Worm (Caenorhabditis elegans): ENCODE measurements around the gene del-1.

DNA sequence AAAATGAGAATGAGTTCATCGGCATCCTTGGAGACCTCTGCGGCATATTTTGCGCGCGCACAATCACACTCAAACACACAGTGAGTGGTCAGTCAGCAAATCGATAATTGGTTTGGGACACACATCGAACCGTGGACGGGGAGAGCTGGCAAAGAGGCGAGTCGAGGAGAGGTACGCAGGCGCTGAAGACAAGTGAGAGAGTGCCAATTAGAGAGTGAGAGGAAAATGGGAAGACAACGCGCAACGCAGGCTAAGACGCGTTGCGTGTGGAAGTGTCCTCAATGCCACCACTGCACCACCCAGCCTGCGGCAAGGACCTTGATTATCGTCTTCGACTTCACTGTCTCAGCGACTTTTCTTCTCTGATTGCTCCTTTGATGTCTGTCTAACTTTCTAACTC lies 29.3 kb downstream of the del-1 start:
- TF ChIP-seq ztf-26 (tag; optimal IDR thresholded peaks at IDR 0.05), result no peak
- no peak for TF ChIP-seq fkh-3 (tag; optimal IDR thresholded peaks at IDR 0.05)
- no peak for TF ChIP-seq F49E8.2 (tag; optimal IDR thresholded peaks at IDR 0.05; ENCODE audit: insufficient read depth)
- TF ChIP-seq nhr-90 (tag; optimal IDR thresholded peaks at IDR 0.05), result no peak
- TF ChIP-seq ceh-58 (GFP tag; IDR thresholded peaks at IDR 0.05), result no peak
- TF ChIP-seq hmg-1.2 (GFP tag; IDR thresholded peaks at IDR 0.05), result peak; percentile 88
- no peak for TF ChIP-seq madf-3 (GFP tag; IDR thresholded peaks at IDR 0.05)
- TF ChIP-seq snpc-4 (GFP tag; optimal IDR thresholded peaks at IDR 0.05), result no peak
- TF ChIP-seq snpc-4 (tag; optimal IDR thresholded peaks at IDR 0.05), result no peak
- peak; percentile 6 for TF ChIP-seq efl-1 (GFP tag; optimal IDR thresholded peaks at IDR 0.05)
- no peak for TF ChIP-seq ama-1 (optimal IDR thresholded peaks at IDR 0.05)
- no peak for TF ChIP-seq ama-1 (GFP tag; optimal IDR thresholded peaks at IDR 0.05)
- no peak for TF ChIP-seq Y79H2A.3 (GFP tag; conservative IDR thresholded peaks at IDR 0.05)
- no peak for TF ChIP-seq Y95B8A.8 (GFP tag; IDR thresholded peaks at IDR 0.05)
- no peak for TF ChIP-seq ccch-3 (GFP tag; optimal IDR thresholded peaks at IDR 0.05)

Measured in whole organism, young adult.